Fruit fly (Drosophila melanogaster) whole organism, wandering third instar larva: ENCODE measurements around the gene CG13607.

Experiments used
- Dfd ChIP-seq: fragments of >200 bp; optimal IDR thresholded peaks from 2 replicates; lab custom pipeline; 2017; ENCODE audit warnings: missing biosample characterization, missing genetic modification characterization
- GATAd ChIP-seq: sonication (Bioruptor generic); optimal IDR thresholded peaks from 2 replicates; lab custom pipeline; 2016; ENCODE audit warnings: missing biosample characterization, missing genetic modification characterization
- Hr83 ChIP-seq: fragments of 200-300 bp; sonication (Bioruptor generic); optimal IDR thresholded peaks from 2 replicates; lab custom pipeline; 2016; ENCODE audit warnings: missing biosample characterization, mild to moderate bottlenecking, missing genetic modification characterization, moderate library complexity; ENCODE audit not compliant: poor library complexity, severe bottlenecking
- Mio ChIP-seq: sonication (Bioruptor generic); optimal IDR thresholded peaks from 2 replicates; lab custom pipeline; 2016; ENCODE audit warnings: missing biosample characterization, missing genetic modification characterization
- br ChIP-seq: fragments of 200-800 bp; sonication (Bioruptor generic); optimal IDR thresholded peaks from 2 replicates; lab custom pipeline; 2016; ENCODE audit warnings: missing biosample characterization, missing genetic modification characterization

DNA sequence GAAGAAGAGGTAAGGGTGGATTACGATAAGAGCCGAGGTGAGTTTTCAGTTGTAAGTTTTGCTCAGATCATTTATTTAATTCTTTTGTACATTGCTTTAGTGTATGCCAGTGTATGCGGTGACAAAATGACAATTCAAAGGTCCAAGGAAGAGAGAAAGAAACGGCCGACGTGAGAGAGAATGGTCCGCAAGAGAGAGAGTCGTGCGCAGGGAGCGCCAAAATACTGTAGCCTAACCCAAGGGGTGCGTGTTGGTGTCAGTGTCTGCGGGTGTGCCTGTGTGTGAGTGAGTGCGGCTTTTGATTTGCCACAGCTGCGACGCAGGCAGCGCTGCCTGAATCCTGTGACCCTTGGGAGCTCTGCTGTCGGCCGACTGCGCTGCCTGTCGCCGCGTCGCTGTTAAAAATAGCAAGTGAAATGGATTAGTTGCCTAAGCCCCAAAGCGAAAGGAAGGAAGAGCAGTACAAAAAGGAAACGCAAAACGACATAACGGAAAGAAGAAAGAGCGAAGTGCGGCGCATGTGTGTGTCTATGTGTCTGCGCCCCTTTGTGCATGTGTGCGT is 23.5 kb downstream of the CG13607 start:
- TF ChIP-seq br (no peak), Hr83 (GFP tag; lab: Kevin White, UChicago) (no peak), Dfd (GFP tag; lab: Kevin White, UChicago) (no peak), Mio (GFP tag; lab: Kevin White, UChicago) (no peak), GATAd (GFP tag; lab: Kevin White, UChicago) (no peak)
